Worm (Caenorhabditis elegans) whole organism, L1 larva: Measurements from ENCODE around the gene C54H2.4.
A peak's percentile ranks its signal among the peaks of the same experiment; 100 is the strongest.

Experiments
- Y116A8C.19 ChIP-seq: sonication (generic microtip); optimal IDR thresholded peaks from 2 replicates; lab custom pipeline; 2016; ENCODE audit warnings: missing compliant biosample characterization, missing genetic modification characterization, borderline replicate concordance
- aha-1 ChIP-seq: fragments of 150-350 bp; optimal IDR thresholded peaks from 2 replicates; lab custom pipeline; 2014; ENCODE audit warnings: missing biosample characterization, missing genetic modification characterization
- aly-2 ChIP-seq: fragments of 150-350 bp; optimal IDR thresholded peaks from 2 replicates; lab custom pipeline; 2014; ENCODE audit warnings: missing biosample characterization, missing genetic modification characterization
- blmp-1 ChIP-seq: fragments of 150-350 bp; optimal IDR thresholded peaks from 2 replicates; lab custom pipeline; 2014; ENCODE audit warnings: missing biosample characterization, missing genetic modification characterization
- ceh-63 ChIP-seq: fragments of 200-800 bp; sonication (Bioruptor generic); optimal IDR thresholded peaks from 2 replicates; lab custom pipeline; 2018; ENCODE audit warnings: mild to moderate bottlenecking, missing genetic modification characterization, missing compliant biosample characterization
- ceh-82 ChIP-seq, 3 experiments: fragments of 150-350 bp in 1 of 3; sonication (generic microtip) in 2 of 3; optimal IDR thresholded peaks; 2 replicates each; lab custom pipeline; 2014 to 2017; ENCODE audit warnings: missing biosample characterization in 3 of 3, missing genetic modification characterization in 3 of 3
- ceh-90 ChIP-seq: sonication (generic microtip); optimal IDR thresholded peaks from 2 replicates; lab custom pipeline; 2016; ENCODE audit warnings: missing genetic modification characterization, missing compliant biosample characterization
- ces-1 ChIP-seq: fragments of 150-350 bp; optimal IDR thresholded peaks from 2 replicates; lab custom pipeline; 2014; ENCODE audit warnings: missing biosample characterization, missing genetic modification reagents, missing genetic modification characterization
- dpl-1 ChIP-seq, 3 experiments: fragments of 150-350 bp in 2 of 3; sonication (generic microtip) in 1 of 3; optimal IDR thresholded peaks; 2 replicates each; lab custom pipeline; 2014 to 2017; ENCODE audit warnings: missing biosample characterization in 3 of 3, missing genetic modification characterization in 3 of 3, missing genetic modification reagents in 3 of 3
- efl-1 ChIP-seq, 4 experiments: fragments of 150-350 bp; optimal IDR thresholded peaks in 3 of 4; peaks in 1 of 4; 1 replicate in 1 of 4; 2 replicates in 3 of 4; lab custom pipeline; 2014; ENCODE audit warnings: missing biosample characterization in 2 of 4, missing genetic modification characterization in 2 of 4, missing genetic modification reagents in 2 of 4
- elt-3 ChIP-seq, 6 experiments: fragments of 150-350 bp in 1 of 6; sonication (generic microtip); optimal IDR thresholded peaks; 2 replicates each; lab custom pipeline; 2017 to 2018; ENCODE audit warnings: missing biosample characterization in 6 of 6, missing genetic modification characterization in 6 of 6, inconsistent platforms in 1 of 6
- ets-5 ChIP-seq: fragments of 200-800 bp; sonication (Bioruptor generic); IDR thresholded peaks from 2 replicates; pipeline ENCODE4 v1.3.6; 2022; ENCODE audit warnings: missing genetic modification characterization, missing compliant biosample characterization
- fkh-10 ChIP-seq: sonication (generic microtip); optimal IDR thresholded peaks from 2 replicates; lab custom pipeline; 2017; ENCODE audit warnings: missing biosample characterization, missing genetic modification reagents, missing genetic modification characterization
- fkh-8 ChIP-seq: sonication (generic microtip); optimal IDR thresholded peaks from 2 replicates; lab custom pipeline; 2016; ENCODE audit warnings: mild to moderate bottlenecking, missing genetic modification characterization, missing compliant biosample characterization
- hlh-17 ChIP-seq: fragments of 200-800 bp; sonication (Bioruptor generic); optimal IDR thresholded peaks from 2 replicates; lab custom pipeline; 2018; ENCODE audit warnings: missing genetic modification characterization, mild to moderate bottlenecking, missing compliant biosample characterization, moderate library complexity, borderline replicate concordance
- lin-13 ChIP-seq: fragments of 150-350 bp; optimal IDR thresholded peaks from 2 replicates; lab custom pipeline; 2014; ENCODE audit warnings: missing biosample characterization, missing genetic modification reagents, missing genetic modification characterization
- lin-14 ChIP-seq: fragments of 200-800 bp; sonication (Bioruptor generic); optimal IDR thresholded peaks from 2 replicates; lab custom pipeline; 2018; ENCODE audit warnings: mild to moderate bottlenecking, missing genetic modification characterization, moderate library complexity, missing compliant biosample characterization
- mab-9 ChIP-seq: fragments of 200-800 bp; sonication (Bioruptor generic); IDR thresholded peaks from 2 replicates; pipeline ENCODE4 v1.3.6; 2022; ENCODE audit warnings: missing genetic modification reagents, missing genetic modification characterization, missing compliant biosample characterization
- mdl-1 ChIP-seq, 2 experiments: fragments of 150-350 bp; optimal IDR thresholded peaks; 2 replicates each; lab custom pipeline; 2014 to 2017; ENCODE audit warnings: missing biosample characterization in 2 of 2, missing genetic modification characterization in 2 of 2, inconsistent platforms in 1 of 2
- mef-2 ChIP-seq: fragments of 150-350 bp; optimal IDR thresholded peaks from 2 replicates; lab custom pipeline; 2014; ENCODE audit warnings: missing biosample characterization, missing genetic modification characterization
- mep-1 ChIP-seq: fragments of 150-350 bp; optimal IDR thresholded peaks from 2 replicates; lab custom pipeline; 2014; ENCODE audit warnings: missing biosample characterization, missing genetic modification characterization
- nhr-12 ChIP-seq: sonication (generic microtip); optimal IDR thresholded peaks from 2 replicates; lab custom pipeline; 2017; ENCODE audit warnings: missing biosample characterization, missing genetic modification characterization
- nhr-19 ChIP-seq: fragments of 200-800 bp; sonication (Bioruptor generic); conservative IDR thresholded peaks from 2 replicates; pipeline ENCODE4 v1.3.6; 2022; ENCODE audit warnings: missing genetic modification characterization, missing compliant biosample characterization
- nhr-237 ChIP-seq: fragments of 150-350 bp; optimal IDR thresholded peaks from 2 replicates; lab custom pipeline; 2014; ENCODE audit warnings: missing biosample characterization, missing genetic modification characterization
- nhr-28 ChIP-seq: fragments of 150-350 bp; optimal IDR thresholded peaks from 2 replicates; lab custom pipeline; 2014; ENCODE audit warnings: missing biosample characterization, missing genetic modification characterization
- nhr-47 ChIP-seq: sonication (generic microtip); optimal IDR thresholded peaks from 2 replicates; lab custom pipeline; 2016; ENCODE audit warnings: mild to moderate bottlenecking, missing genetic modification characterization, moderate library complexity, missing compliant biosample characterization
- nhr-71 ChIP-seq: sonication (generic microtip); optimal IDR thresholded peaks from 2 replicates; lab custom pipeline; 2016; ENCODE audit warnings: mild to moderate bottlenecking, missing genetic modification characterization, moderate library complexity, missing compliant biosample characterization
- nhr-84 ChIP-seq: sonication (generic microtip); optimal IDR thresholded peaks from 2 replicates; lab custom pipeline; 2017; ENCODE audit warnings: missing biosample characterization, missing genetic modification characterization
- pax-3 ChIP-seq: fragments of 200-800 bp; sonication (Bioruptor generic); optimal IDR thresholded peaks from 2 replicates; lab custom pipeline; 2018; ENCODE audit warnings: mild to moderate bottlenecking, missing genetic modification characterization, moderate library complexity, missing compliant biosample characterization
- pqm-1 ChIP-seq: sonication (generic microtip); optimal IDR thresholded peaks from 3 replicates; lab custom pipeline; 2017; ENCODE audit warnings: missing biosample characterization, missing genetic modification characterization
- snu-23 ChIP-seq: sonication (generic microtip); optimal IDR thresholded peaks from 2 replicates; lab custom pipeline; 2016; ENCODE audit warnings: missing genetic modification characterization, missing compliant biosample characterization
- sptf-1 ChIP-seq: fragments of 150-350 bp; optimal IDR thresholded peaks from 2 replicates; lab custom pipeline; 2014; ENCODE audit warnings: missing biosample characterization, missing genetic modification characterization
- sup-37 ChIP-seq: fragments of 200-800 bp; sonication (Bioruptor generic); optimal IDR thresholded peaks from 2 replicates; lab custom pipeline; 2018; ENCODE audit warnings: mild to moderate bottlenecking, missing genetic modification characterization, missing compliant biosample characterization
- swsn-7 ChIP-seq: sonication (generic microtip); optimal IDR thresholded peaks from 2 replicates; lab custom pipeline; 2016; ENCODE audit warnings: missing genetic modification characterization, missing compliant biosample characterization
- unc-130 ChIP-seq: fragments of 150-350 bp; optimal IDR thresholded peaks from 2 replicates; lab custom pipeline; 2017; ENCODE audit warnings: missing biosample characterization, missing genetic modification characterization, inconsistent platforms
- unc-86 ChIP-seq: sonication (generic microtip); optimal IDR thresholded peaks from 2 replicates; lab custom pipeline; 2016; ENCODE audit warnings: missing genetic modification characterization, missing compliant biosample characterization
- zip-4 ChIP-seq: fragments of 200-800 bp; sonication (Bioruptor generic); optimal IDR thresholded peaks from 2 replicates; lab custom pipeline; 2018; ENCODE audit warnings: mild to moderate bottlenecking, missing genetic modification characterization, moderate library complexity, missing compliant biosample characterization
- ztf-11 ChIP-seq, 2 experiments: sonication (generic microtip); optimal IDR thresholded peaks; 2 replicates each; lab custom pipeline; 2016 to 2017; ENCODE audit warnings: missing genetic modification characterization in 2 of 2, missing biosample characterization in 1 of 2, missing compliant biosample characterization in 1 of 2

The C54H2.4 gene

ce11 chrX:5728956-5729467 is 41.5 kb downstream of the C54H2.4 start (continued):
- TF ChIP-seq sptf-1 (tag; lab: Kevin White, UChicago) (no peak), nhr-84 (tag; lab: Kevin White, UChicago) (no peak), nhr-12 (no peak), Y116A8C.19 (no peak), unc-86 (tag; lab: Kevin White, UChicago) (peak; percentile 86), efl-1 (optimal IDR thresholded peaks at IDR 0.05; lab: Kevin White, UChicago) (peak; percentile 4 to 23), efl-1 (GFP tag; optimal IDR thresholded peaks at IDR 0.05 in 1 of 2; lab: Kevin White, UChicago) (peak in 1 of 2 experiments; percentile 78), mab-9 (no peak), nhr-19 (GFP tag; lab: Robert Waterston, UW) (peak; percentile 24), pqm-1 (no peak), ceh-90 (tag; lab: Kevin White, UChicago) (no peak), dpl-1 (GFP tag; optimal IDR thresholded peaks at IDR 0.05; lab: Kevin White, UChicago) (peak in 1 of 3 experiments; percentile 35), elt-3 (tag; optimal IDR thresholded peaks at IDR 0.05; lab: Kevin White, UChicago) (no peak), nhr-71 (tag; lab: Kevin White, UChicago) (peak; percentile 78), ces-1 (no peak), snu-23 (peak; percentile 67), unc-130 (tag; lab: Kevin White, UChicago) (no peak), mef-2 (tag; lab: Kevin White, UChicago) (no peak), nhr-28 (tag; lab: Kevin White, UChicago) (no peak), nhr-237 (no peak), ets-5 (GFP tag; lab: Robert Waterston, UW) (no peak), mdl-1 (tag; optimal IDR thresholded peaks at IDR 0.05; lab: Kevin White, UChicago) (peak in 1 of 2 experiments; percentile 14), ztf-11 (tag; optimal IDR thresholded peaks at IDR 0.05; lab: Kevin White, UChicago) (peak in 1 of 2 experiments; percentile 42), aly-2 (tag; lab: Kevin White, UChicago) (no peak), lin-13 (GFP tag; lab: Kevin White, UChicago) (peak; percentile 26), sup-37 (GFP tag; lab: Kevin White, UChicago) (no peak), fkh-10 (GFP tag; lab: Kevin White, UChicago) (peak; percentile 72), aha-1 (no peak), blmp-1 (no peak), mep-1 (tag; lab: Kevin White, UChicago) (peak; percentile 66), ceh-82 (tag; optimal IDR thresholded peaks at IDR 0.05; lab: Kevin White, UChicago) (peak; percentile 19 to 76 (median 73)), hlh-17 (GFP tag; lab: Kevin White, UChicago) (no peak)

- TF ChIP-seq fkh-10 (GFP tag; lab: Kevin White, UChicago) (no peak), fkh-8 (tag; lab: Kevin White, UChicago) (no peak), blmp-1 (no peak), zip-4 (GFP tag; lab: Kevin White, UChicago) (no peak), swsn-7 (no peak), mab-9 (no peak)
Measured at ce11 chrX:5726160-5726559, 44.4 kb downstream of the C54H2.4 start.

ce11 chrX:5724544-5724943 is 46.0 kb downstream of the C54H2.4 start:
- TF ChIP-seq pax-3 (tag; lab: Kevin White, UChicago), result no peak
- peak; percentile 27 for TF ChIP-seq ceh-63 (GFP tag; lab: Kevin White, UChicago)
- peak; percentile 54 for TF ChIP-seq lin-14 (GFP tag; lab: Kevin White, UChicago)

- TF ChIP-seq swsn-7 (no peak), nhr-71 (tag; lab: Kevin White, UChicago) (peak; percentile 12), nhr-47 (tag; lab: Kevin White, UChicago) (peak; percentile 27)
Measured at ce11 chrX:5723758-5724157, 46.8 kb downstream of the C54H2.4 start.
